Fruit fly (Drosophila melanogaster) whole organism, embryonic: ENCODE results near the gene His3.3B.

Experiments
- Bdp1 ChIP-seq: fragments of 200-800 bp; sonication (Bioruptor generic); optimal IDR thresholded peaks from 3 replicates; lab custom pipeline; 2016; ENCODE audit warnings: missing biosample characterization, missing genetic modification characterization
- C15 ChIP-seq: fragments of 200-800 bp; sonication (Bioruptor generic); IDR thresholded peaks from 3 replicates; pipeline ENCODE4 v1.3.6; 2022; ENCODE audit warnings: missing biosample characterization, missing genetic modification characterization
- CG10267 ChIP-seq: fragments of 200-800 bp; sonication (Bioruptor generic); optimal IDR thresholded peaks from 2 replicates; lab custom pipeline; 2018; ENCODE audit warnings: missing biosample characterization, mild to moderate bottlenecking, missing genetic modification characterization, moderate library complexity
- CG10431 ChIP-seq: fragments of 200-800 bp; sonication (Bioruptor generic); optimal IDR thresholded peaks from 3 replicates; lab custom pipeline; 2018; ENCODE audit warnings: missing biosample characterization, mild to moderate bottlenecking, missing genetic modification characterization
- CG13287 ChIP-seq: fragments of 200-800 bp; sonication (Bioruptor generic); IDR thresholded peaks from 2 replicates; pipeline ENCODE4 v1.3.6; 2022; ENCODE audit warnings: missing biosample characterization, missing genetic modification characterization; ENCODE audit not compliant: partially characterized antibody
- CG14710 ChIP-seq: fragments of 200-800 bp; sonication (Bioruptor generic); optimal IDR thresholded peaks from 3 replicates; lab custom pipeline; 2019; ENCODE audit warnings: missing biosample characterization, mild to moderate bottlenecking, missing genetic modification characterization, moderate library complexity
- CG14860 ChIP-seq: fragments of 200-800 bp; sonication (Bioruptor generic); IDR thresholded peaks from 3 replicates; pipeline ENCODE4 v1.3.6; 2022; ENCODE audit warnings: missing biosample characterization, missing genetic modification characterization; ENCODE audit not compliant: partially characterized antibody
- CG15269 ChIP-seq: fragments of 200-800 bp; sonication (Bioruptor generic); optimal IDR thresholded peaks from 2 replicates; lab custom pipeline; 2018; ENCODE audit warnings: missing biosample characterization, mild to moderate bottlenecking, missing genetic modification characterization, moderate library complexity
- CG15601 ChIP-seq: fragments of 200-800 bp; sonication (Bioruptor generic); optimal IDR thresholded peaks from 3 replicates; lab custom pipeline; 2019; ENCODE audit warnings: missing biosample characterization, mild to moderate bottlenecking, missing genetic modification characterization, moderate library complexity
- CG16779 ChIP-seq: fragments of 200-800 bp; sonication (Bioruptor generic); IDR thresholded peaks from 2 replicates; pipeline ENCODE4 v1.3.6; 2022; ENCODE audit warnings: missing biosample characterization, missing genetic modification characterization
- CG17359 ChIP-seq: fragments of 200-800 bp; sonication (Bioruptor generic); optimal IDR thresholded peaks from 3 replicates; lab custom pipeline; 2018; ENCODE audit warnings: missing biosample characterization, mild to moderate bottlenecking, missing genetic modification characterization, moderate library complexity
- CG17361 ChIP-seq: fragments of 200-800 bp; sonication (Bioruptor generic); IDR thresholded peaks from 3 replicates; pipeline ENCODE4 v1.3.6; 2022; ENCODE audit warnings: missing biosample characterization, missing genetic modification characterization
- CG17612 ChIP-seq: fragments of 200-800 bp; sonication (Bioruptor generic); IDR thresholded peaks from 2 replicates; pipeline ENCODE4 v1.3.6; 2022; ENCODE audit warnings: missing biosample characterization, missing genetic modification characterization
- CG1792 ChIP-seq: fragments of 200-800 bp; sonication (Bioruptor generic); optimal IDR thresholded peaks from 2 replicates; lab custom pipeline; 2016; ENCODE audit warnings: missing biosample characterization, missing genetic modification characterization
- CG30431 ChIP-seq: fragments of 200-800 bp; sonication (Bioruptor generic); optimal IDR thresholded peaks from 2 replicates; lab custom pipeline; 2017; ENCODE audit warnings: missing biosample characterization, missing genetic modification characterization
- CG3407 ChIP-seq: fragments of 200-800 bp; sonication (Bioruptor generic); optimal IDR thresholded peaks from 2 replicates; lab custom pipeline; 2018; ENCODE audit warnings: missing biosample characterization, mild to moderate bottlenecking, missing genetic modification characterization
- CG3726 ChIP-seq: fragments of 200-800 bp; sonication (Bioruptor generic); IDR thresholded peaks from 3 replicates; pipeline ENCODE4, ENCODE4 v1.3.6; 2022; ENCODE audit warnings: missing biosample characterization, missing genetic modification characterization
- CG5245 ChIP-seq: fragments of 200-800 bp; sonication (Bioruptor generic); optimal IDR thresholded peaks from 3 replicates; lab custom pipeline; 2016; ENCODE audit warnings: missing biosample characterization, missing genetic modification characterization
- CG7372 ChIP-seq: fragments of 200-800 bp; sonication (Bioruptor generic); IDR thresholded peaks from 2 replicates; pipeline ENCODE4 v1.3.6; 2022; ENCODE audit warnings: missing biosample characterization, missing genetic modification characterization
- CG9437 ChIP-seq: fragments of 200-800 bp; sonication (Bioruptor generic); optimal IDR thresholded peaks from 2 replicates; lab custom pipeline; 2018; ENCODE audit warnings: missing biosample characterization, mild to moderate bottlenecking, missing genetic modification characterization
- CG9609 ChIP-seq: fragments of 200-800 bp; sonication (Bioruptor generic); optimal IDR thresholded peaks from 3 replicates; lab custom pipeline; 2016; ENCODE audit warnings: missing biosample characterization, missing genetic modification characterization
- Dad ChIP-seq: fragments of 200-800 bp; sonication (Bioruptor generic); optimal IDR thresholded peaks from 3 replicates; lab custom pipeline; 2016; ENCODE audit warnings: missing biosample characterization, missing genetic modification characterization
- Gug ChIP-seq: fragments of 200-800 bp; sonication (Bioruptor generic); IDR thresholded peaks from 4 replicates; pipeline ENCODE4 v1.3.6; 2022; ENCODE audit warnings: missing biosample characterization, missing genetic modification characterization
- Kr ChIP-seq: fragments of 200-800 bp; sonication (Bioruptor generic); optimal IDR thresholded peaks from 2 replicates; lab custom pipeline; 2017; ENCODE audit warnings: missing biosample characterization, mild to moderate bottlenecking, missing genetic modification characterization
- Mrtf ChIP-seq: fragments of 200-800 bp; sonication (Bioruptor generic); IDR thresholded peaks from 3 replicates; pipeline ENCODE4 v1.3.6; 2022; ENCODE audit warnings: missing biosample characterization, missing genetic modification characterization
- Ravus ChIP-seq: fragments of 200-800 bp; sonication (Bioruptor generic); IDR thresholded peaks from 2 replicates; pipeline ENCODE4 v1.3.6; 2022; ENCODE audit warnings: missing biosample characterization, missing genetic modification characterization
- Side ChIP-seq: fragments of 200-800 bp; sonication (Bioruptor generic); optimal IDR thresholded peaks from 2 replicates; lab custom pipeline; 2016; ENCODE audit warnings: missing biosample characterization, missing genetic modification characterization
- al ChIP-seq: fragments of 200-800 bp; sonication (Bioruptor generic); IDR thresholded peaks from 2 replicates; pipeline ENCODE4 v1.3.6; 2022; ENCODE audit warnings: missing biosample characterization, missing genetic modification characterization
- bowl ChIP-seq: fragments of 200-800 bp; sonication (Bioruptor generic); IDR thresholded peaks from 2 replicates; pipeline ENCODE4 v1.3.6; 2022; ENCODE audit warnings: missing biosample characterization, missing genetic modification characterization
- btn ChIP-seq: fragments of 200-800 bp; sonication (Bioruptor generic); optimal IDR thresholded peaks from 2 replicates; lab custom pipeline; 2016; ENCODE audit warnings: missing biosample characterization, missing genetic modification characterization
- cas ChIP-seq: fragments of 200-800 bp; sonication (Bioruptor generic); IDR thresholded peaks from 2 replicates; pipeline ENCODE4 v1.3.6; 2022; ENCODE audit warnings: missing biosample characterization, missing genetic modification characterization
- cato ChIP-seq: fragments of 200-800 bp; sonication (Bioruptor generic); optimal IDR thresholded peaks from 2 replicates; lab custom pipeline; 2016; ENCODE audit warnings: missing biosample characterization, missing genetic modification characterization, borderline replicate concordance
- chn ChIP-seq: fragments of 200-800 bp; sonication (Bioruptor generic); optimal IDR thresholded peaks from 2 replicates; lab custom pipeline; 2016; ENCODE audit warnings: missing biosample characterization, missing genetic modification characterization
- corto ChIP-seq: fragments of 200-800 bp; sonication (Bioruptor generic); optimal IDR thresholded peaks from 2 replicates; lab custom pipeline; 2016; ENCODE audit warnings: missing biosample characterization, mild to moderate bottlenecking, missing genetic modification characterization, moderate library complexity
- dmrt99B ChIP-seq: fragments of 200-800 bp; sonication (Bioruptor generic); optimal IDR thresholded peaks from 2 replicates; lab custom pipeline; 2018; ENCODE audit warnings: missing biosample characterization, mild to moderate bottlenecking, missing genetic modification characterization, moderate library complexity
- ewg ChIP-seq: fragments of 200-800 bp; sonication (Bioruptor generic); optimal IDR thresholded peaks from 3 replicates; lab custom pipeline; 2017; ENCODE audit warnings: mild to moderate bottlenecking, missing biosample characterization, missing genetic modification reagents, missing genetic modification characterization
- gce ChIP-seq: fragments of 200-800 bp; sonication (Bioruptor generic); IDR thresholded peaks from 3 replicates; pipeline ENCODE4 v1.3.6; 2022; ENCODE audit warnings: missing biosample characterization, missing genetic modification characterization
- gro ChIP-seq: fragments of 200-800 bp; sonication (Bioruptor generic); optimal IDR thresholded peaks from 2 replicates; lab custom pipeline; 2016; ENCODE audit warnings: missing biosample characterization, missing genetic modification characterization
- kah ChIP-seq: fragments of 200-800 bp; sonication (Bioruptor generic); optimal IDR thresholded peaks from 2 replicates; lab custom pipeline; 2018; ENCODE audit warnings: missing biosample characterization, mild to moderate bottlenecking, missing genetic modification characterization
- ken ChIP-seq: fragments of 200-800 bp; sonication (Bioruptor generic); IDR thresholded peaks from 3 replicates; pipeline ENCODE4 v1.3.6; 2022; ENCODE audit warnings: missing biosample characterization, missing genetic modification characterization
- nmo ChIP-seq: fragments of 200-800 bp; sonication (Bioruptor generic); optimal IDR thresholded peaks from 2 replicates; lab custom pipeline; 2018; ENCODE audit warnings: missing biosample characterization, mild to moderate bottlenecking, missing genetic modification characterization, moderate library complexity
- odd ChIP-seq: fragments of 200-800 bp; sonication (Bioruptor generic); optimal IDR thresholded peaks from 2 replicates; lab custom pipeline; 2017; ENCODE audit warnings: missing biosample characterization, mild to moderate bottlenecking, missing genetic modification characterization
- onecut ChIP-seq: fragments of 200-800 bp; sonication (Bioruptor generic); IDR thresholded peaks from 2 replicates; pipeline ENCODE4 v1.3.6; 2022; ENCODE audit warnings: missing biosample characterization, missing genetic modification characterization
- pan ChIP-seq, 4 experiments: fragments of >200 bp in 3 of 4; fragments of 200-800 bp in 1 of 4; sonication (Bioruptor generic) in 1 of 4; optimal IDR thresholded peaks in 3 of 4; IDR thresholded peaks in 1 of 4; 2 replicates each; pipeline versions ENCODE4 v1.3.6 to Lab custom; 2017 to 2022; ENCODE audit warnings: missing biosample characterization in 2 of 4, missing genetic modification characterization in 2 of 4, mixed read lengths in 1 of 4
- pho ChIP-seq: fragments of 200-800 bp; sonication (Bioruptor generic); optimal IDR thresholded peaks from 2 replicates; lab custom pipeline; 2016; ENCODE audit warnings: missing biosample characterization, missing genetic modification characterization
- sens ChIP-seq: fragments of 200-800 bp; sonication (Bioruptor generic); peaks from one replicate; lab custom pipeline; 2016; ENCODE audit warnings: missing biosample characterization, missing genetic modification characterization
- sima ChIP-seq: fragments of 200-800 bp; sonication (Bioruptor generic); optimal IDR thresholded peaks from 2 replicates; lab custom pipeline; 2016; ENCODE audit warnings: missing biosample characterization, missing genetic modification characterization
- sug ChIP-seq: fragments of 200-800 bp; optimal IDR thresholded peaks from 2 replicates; lab custom pipeline; 2019; ENCODE audit warnings: missing biosample characterization, mild to moderate bottlenecking, missing genetic modification characterization, moderate library complexity
- toy ChIP-seq: fragments of 200-800 bp; sonication (Bioruptor generic); IDR thresholded peaks from 2 replicates; pipeline ENCODE4 v1.3.6; 2022; ENCODE audit warnings: missing biosample characterization, missing genetic modification characterization
- tup ChIP-seq: fragments of 200-800 bp; sonication (Bioruptor generic); optimal IDR thresholded peaks from 2 replicates; lab custom pipeline; 2016; ENCODE audit warnings: missing biosample characterization, mild to moderate bottlenecking, missing genetic modification characterization, moderate library complexity
- zen ChIP-seq: fragments of 200-800 bp; sonication (Bioruptor generic); optimal IDR thresholded peaks from 3 replicates; lab custom pipeline; 2018; ENCODE audit warnings: missing biosample characterization, mild to moderate bottlenecking, missing genetic modification characterization, moderate library complexity

The His3.3B gene

DNA sequence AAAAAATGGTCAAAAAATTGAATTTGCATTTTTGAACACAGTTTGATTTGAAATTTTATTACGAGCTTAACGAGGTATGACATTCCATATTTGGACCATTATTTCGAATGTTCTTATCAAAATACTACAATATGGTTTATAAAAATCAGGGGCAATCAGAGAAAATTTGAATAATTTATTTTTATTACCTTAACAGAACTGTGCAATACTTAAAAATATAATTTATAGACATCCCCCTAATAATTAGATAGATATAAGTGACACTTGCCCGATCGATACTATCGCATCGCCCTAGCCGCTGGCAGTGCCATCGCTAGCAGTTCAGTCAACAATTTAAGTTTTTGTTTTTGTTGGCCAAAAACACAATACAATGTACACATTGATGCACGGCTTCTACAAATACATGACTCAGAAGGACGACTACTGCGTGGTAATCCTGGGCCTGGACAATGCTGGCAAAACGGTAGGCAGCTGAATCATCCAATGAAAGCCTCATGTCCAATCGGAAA, 49.6 kb downstream of the His3.3B start, which contains the start of gene Arfrp1 (continued):
- no peak for TF ChIP-seq CG1792 (GFP tag; lab: Kevin White, UChicago)
- no peak for TF ChIP-seq CG17359
- peak; percentile 20 for TF ChIP-seq CG10267
- TF ChIP-seq onecut (GFP tag; lab: Robert Waterston, UW), result peak; percentile 37; the same call in 1 of the 2 replicates
- no peak for TF ChIP-seq nmo (GFP tag; lab: Kevin White, UChicago)
- TF ChIP-seq Kr, result no peak
- no peak for TF ChIP-seq btn
- no peak for TF ChIP-seq pan (optimal IDR thresholded peaks at IDR 0.05; lab: Kevin White, UChicago)
- TF ChIP-seq pan (GFP tag; optimal IDR thresholded peaks at IDR 0.05 in 1 of 2, IDR thresholded peaks at IDR 0.05 in 1 of 2), result no peak
- no peak for TF ChIP-seq ewg
- TF ChIP-seq CG17612 (GFP tag; lab: Robert Waterston, UW), result no peak
- TF ChIP-seq bowl (GFP tag; lab: Robert Waterston, UW), result no peak
- TF ChIP-seq Ravus, result no peak
- peak; percentile 83; the same call in 2 of the 3 replicates for TF ChIP-seq CG17361
- TF ChIP-seq Dad (GFP tag; lab: Kevin White, UChicago), result no peak
- no peak for TF ChIP-seq CG15269 (tag; lab: Kevin White, UChicago)
- no peak for TF ChIP-seq CG15601 (tag; lab: Kevin White, UChicago)
- no peak for TF ChIP-seq zen (tag; lab: Kevin White, UChicago)
- TF ChIP-seq cas, result no peak
- no peak for TF ChIP-seq CG10431 (GFP tag; lab: Kevin White, UChicago)
- TF ChIP-seq CG9437, result no peak
- TF ChIP-seq CG3726 (GFP tag; lab: Robert Waterston, UW), result no peak
- peak; percentile 47 for TF ChIP-seq CG14710 (tag; lab: Kevin White, UChicago)
- TF ChIP-seq sug (tag; lab: Kevin White, UChicago), result peak; percentile 24
- TF ChIP-seq CG9609, result no peak
- TF ChIP-seq tup (GFP tag; lab: Kevin White, UChicago), result no peak
- no peak for TF ChIP-seq gro (GFP tag; lab: Kevin White, UChicago)
- TF ChIP-seq Gug, result peak; percentile 10; the same call in 1 of the 4 replicates
- peak; percentile 79 for TF ChIP-seq CG13287 (GFP tag; lab: Robert Waterston, UW)
- no peak for TF ChIP-seq chn (GFP tag; lab: Kevin White, UChicago)
- TF ChIP-seq C15 (GFP tag; lab: Robert Waterston, UW), result no peak
- no peak for TF ChIP-seq sima (GFP tag; lab: Kevin White, UChicago)
- no peak for TF ChIP-seq ken
- no peak for TF ChIP-seq Bdp1
- peak; percentile 49; the same call in 1 of the 2 replicates for TF ChIP-seq al (GFP tag; lab: Robert Waterston, UW)
- peak; percentile 86 for TF ChIP-seq sens (GFP tag; lab: Kevin White, UChicago)
- no peak for TF ChIP-seq odd (GFP tag; lab: Kevin White, UChicago)
- TF ChIP-seq CG14860 (GFP tag; lab: Robert Waterston, UW), result peak; percentile 77
- TF ChIP-seq CG30431 (GFP tag; lab: Kevin White, UChicago), result no peak
- no peak for TF ChIP-seq dmrt99B
- no peak for TF ChIP-seq CG7372 (GFP tag; lab: Robert Waterston, UW)
- TF ChIP-seq kah (GFP tag; lab: Kevin White, UChicago), result no peak
- TF ChIP-seq CG5245, result no peak
- TF ChIP-seq CG3407 (GFP tag; lab: Kevin White, UChicago), result no peak
- TF ChIP-seq Mrtf (GFP tag; lab: Robert Waterston, UW), result no peak
- no peak for TF ChIP-seq Side (GFP tag; lab: Kevin White, UChicago)
- TF ChIP-seq pho (GFP tag; lab: Kevin White, UChicago), result no peak
- TF ChIP-seq CG16779 (GFP tag; lab: Robert Waterston, UW), result no peak
- no peak for TF ChIP-seq cato
- TF ChIP-seq toy, result 0 out of 2 replicates have a peak, but pooled peaks have one; percentile 23
- no peak for TF ChIP-seq corto
- TF ChIP-seq gce (GFP tag; lab: Robert Waterston, UW), result no peak
